Fruit fly (Drosophila melanogaster): ENCODE measurements around the gene Sil1.

- TF ChIP-seq CG8478 (optimal IDR thresholded peaks at IDR 0.05): no peak
- TF ChIP-seq Dll (optimal IDR thresholded peaks at IDR 0.05): no peak
- TF ChIP-seq psq (optimal IDR thresholded peaks at IDR 0.05): no peak
- no peak for TF ChIP-seq EcR (GFP tag; optimal IDR thresholded peaks at IDR 0.05)
- no peak for TF ChIP-seq usp (GFP tag; optimal IDR thresholded peaks at IDR 0.05)
- no peak for TF ChIP-seq pan (optimal IDR thresholded peaks at IDR 0.05)
These were observed 27.8 kb downstream of the Sil1 start for dm6 chr3R:25207405-25208003.

Data from whole organism.